Worm (Caenorhabditis elegans): ENCODE results near the gene C06B8.3.

C06B8.3 gene

ce11 chrV:15493680-15494079 is 9.2 kb upstream of the C06B8.3 start, which contains the start of gene srh-218:
Gene srh-218 (plus strand): TSS chrV:15493980.
- no peak for TF ChIP-seq somi-1 (GFP tag; optimal IDR thresholded peaks at IDR 0.05)
- no peak for TF ChIP-seq nfyb-1 (GFP tag; IDR thresholded peaks at IDR 0.05)
- no peak for TF ChIP-seq mel-28 (tag; optimal IDR thresholded peaks at IDR 0.05; ENCODE audit: borderline replicate concordance)
- no peak for TF ChIP-seq nhr-179 (tag; optimal IDR thresholded peaks at IDR 0.05)
- no peak for TF ChIP-seq atf-7 (tag; optimal IDR thresholded peaks at IDR 0.05)
- no peak for TF ChIP-seq D2030.7 (GFP tag; IDR thresholded peaks at IDR 0.05)
- no peak for TF ChIP-seq unc-130 (GFP tag; optimal IDR thresholded peaks at IDR 0.05)
- no peak for TF ChIP-seq attf-5 (GFP tag; optimal IDR thresholded peaks at IDR 0.05)
- TF ChIP-seq B0261.1 (tag; optimal IDR thresholded peaks at IDR 0.05) = no peak
- no peak for TF ChIP-seq lin-35 (GFP tag; optimal IDR thresholded peaks at IDR 0.05)
- TF ChIP-seq lir-1 (GFP tag; conservative IDR thresholded peaks at IDR 0.05) = no peak
- TF ChIP-seq nfya-2 (GFP tag; IDR thresholded peaks at IDR 0.05) = no peak
- TF ChIP-seq madf-10 (tag; optimal IDR thresholded peaks at IDR 0.05) = no peak

- TF ChIP-seq F39B2.1 (GFP tag; IDR thresholded peaks at IDR 0.05) (no peak), chd-7 (tag; optimal IDR thresholded peaks at IDR 0.05) (no peak), lin-40 (tag; optimal IDR thresholded peaks at IDR 0.05) (no peak), ztf-22 (GFP tag; optimal IDR thresholded peaks at IDR 0.05) (no peak), hsf-1 (GFP tag; IDR thresholded peaks at IDR 0.05) (no peak), D2030.7 (GFP tag; IDR thresholded peaks at IDR 0.05) (no peak), T26A5.8 (tag; optimal IDR thresholded peaks at IDR 0.05) (no peak), lin-35 (GFP tag; optimal IDR thresholded peaks at IDR 0.05) (no peak), aptf-3 (GFP tag; IDR thresholded peaks at IDR 0.05) (no peak), lin-26 (GFP tag; IDR thresholded peaks at IDR 0.05) (no peak), F10E7.11 (tag; optimal IDR thresholded peaks at IDR 0.05) (no peak), zim-3 (tag; optimal IDR thresholded peaks at IDR 0.05) (no peak), madf-6 (GFP tag; IDR thresholded peaks at IDR 0.05) (no peak), ztf-26 (tag; optimal IDR thresholded peaks at IDR 0.05) (no peak), dpff-1 (tag; optimal IDR thresholded peaks at IDR 0.05) (no peak)
These were observed 8.1 kb upstream of the C06B8.3 start, which contains the start of gene str-264 for ce11 chrV:15492518-15492917. Gene str-264 (minus strand): TSS chrV:15492618.

- no peak for TF ChIP-seq rpc-1 (optimal IDR thresholded peaks at IDR 0.05)
- no peak for TF ChIP-seq rpc-1 (tag; optimal IDR thresholded peaks at IDR 0.05)
- no peak for TF ChIP-seq attf-3 (GFP tag; conservative IDR thresholded peaks at IDR 0.05)
- no peak for TF ChIP-seq chd-7 (tag; optimal IDR thresholded peaks at IDR 0.05)
- TF ChIP-seq let-526 (GFP tag; IDR thresholded peaks at IDR 0.05) = no peak
- TF ChIP-seq ccch-3 (GFP tag; optimal IDR thresholded peaks at IDR 0.05) = no peak
- TF ChIP-seq lir-1 (GFP tag; conservative IDR thresholded peaks at IDR 0.05) = no peak
- TF ChIP-seq K12H6.12 (tag; optimal IDR thresholded peaks at IDR 0.05) = no peak
- no peak for TF ChIP-seq rec-8 (tag; optimal IDR thresholded peaks at IDR 0.05)
- TF ChIP-seq egl-44 (GFP tag; IDR thresholded peaks at IDR 0.05) = no peak
- no peak for TF ChIP-seq F52B5.7 (tag; optimal IDR thresholded peaks at IDR 0.05)
- no peak for TF ChIP-seq nhr-90 (tag; optimal IDR thresholded peaks at IDR 0.05)
- no peak for TF ChIP-seq lin-35 (GFP tag; optimal IDR thresholded peaks at IDR 0.05)
- no peak for TF ChIP-seq bed-2 (GFP tag; IDR thresholded peaks at IDR 0.05)
- no peak for TF ChIP-seq die-1 (tag; optimal IDR thresholded peaks at IDR 0.05)
- TF ChIP-seq B0261.1 (tag; optimal IDR thresholded peaks at IDR 0.05) = no peak
- no peak for TF ChIP-seq tlf-1 (GFP tag; optimal IDR thresholded peaks at IDR 0.05)
- TF ChIP-seq ceh-79 (tag; optimal IDR thresholded peaks at IDR 0.05) = no peak
These were observed 3.3 kb upstream of the C06B8.3 start, which contains the start of gene srw-21 for ce11 chrV:15487764-15488163. Gene srw-21 (plus strand): TSS chrV:15488064.
